Worm (Caenorhabditis elegans): ENCODE results near the gene srx-5.

DNA sequence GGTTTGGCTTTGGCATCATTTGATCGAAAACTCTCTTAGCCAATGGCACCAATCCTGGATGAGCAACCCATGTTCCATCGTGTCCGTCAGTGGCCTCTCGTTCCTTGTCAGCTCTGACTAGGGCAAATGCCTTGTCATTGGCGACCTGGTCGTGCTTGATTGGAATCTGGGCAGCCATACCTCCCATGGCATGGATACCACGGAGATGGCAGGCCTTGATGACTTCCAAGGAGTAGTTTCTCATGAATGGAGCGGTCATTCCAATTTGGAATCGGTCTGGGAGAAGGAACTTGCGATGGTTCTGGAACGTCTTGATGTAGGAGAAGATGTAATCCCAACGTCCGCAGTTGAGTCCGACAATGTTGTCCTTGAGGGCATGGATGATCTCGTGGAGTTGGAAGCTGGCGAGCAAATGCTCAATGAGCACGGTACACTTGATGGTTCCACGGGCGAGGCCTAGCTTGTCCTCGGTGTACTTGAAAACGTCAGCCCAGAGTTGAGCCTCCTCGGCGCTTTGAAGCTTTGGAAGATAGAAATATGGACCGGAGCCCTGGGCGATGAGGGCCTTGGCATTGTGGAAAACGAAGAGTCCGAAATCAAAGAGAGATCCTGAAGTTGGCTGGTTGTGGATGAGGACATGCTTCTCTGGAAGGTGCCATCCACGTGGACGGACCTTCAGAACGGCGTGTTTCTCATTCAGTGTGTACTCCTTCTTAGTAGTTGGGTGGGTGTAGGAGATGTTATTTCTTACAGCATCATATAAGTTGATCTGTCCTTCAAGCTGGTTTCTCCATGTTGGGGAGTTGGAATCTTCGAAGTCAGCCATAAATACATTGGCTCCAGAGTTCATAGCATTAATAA lies 25.3 kb downstream of the srx-5 start:
- no peak for TF ChIP-seq him-1 (tag; optimal IDR thresholded peaks at IDR 0.05)
- no peak for TF ChIP-seq W03F9.2 (tag; optimal IDR thresholded peaks at IDR 0.05)
- TF ChIP-seq dao-5 (tag; optimal IDR thresholded peaks at IDR 0.05), result no peak
